Fruit fly (Drosophila melanogaster) whole organism, embryonic: Measurements from ENCODE around the gene CG5969.

Source experiments
- Adf1 ChIP-seq: fragments of 200-800 bp; sonication (Bioruptor generic); IDR thresholded peaks from 2 replicates; pipeline ENCODE4 v1.3.6; 2022; ENCODE audit warnings: missing biosample characterization, missing genetic modification characterization
- Aef1 ChIP-seq: fragments of 200-800 bp; sonication (Bioruptor generic); IDR thresholded peaks from 3 replicates; pipeline ENCODE4 v1.3.6; 2022; ENCODE audit warnings: missing biosample characterization, missing genetic modification characterization
- Atf-2 ChIP-seq: fragments of 200-800 bp; sonication (Bioruptor generic); optimal IDR thresholded peaks from 2 replicates; lab custom pipeline; 2016; ENCODE audit warnings: missing biosample characterization, missing genetic modification characterization
- B-H2 ChIP-seq: fragments of 200-800 bp; sonication (Bioruptor generic); optimal IDR thresholded peaks from 2 replicates; lab custom pipeline; 2018; ENCODE audit warnings: missing biosample characterization, mild to moderate bottlenecking, missing genetic modification characterization
- C15 ChIP-seq: fragments of 200-800 bp; sonication (Bioruptor generic); IDR thresholded peaks from 3 replicates; pipeline ENCODE4 v1.3.6; 2022; ENCODE audit warnings: missing biosample characterization, missing genetic modification characterization
- CG10543 ChIP-seq: fragments of 200-800 bp; sonication (Bioruptor generic); optimal IDR thresholded peaks from 3 replicates; lab custom pipeline; 2017; ENCODE audit warnings: missing biosample characterization, mild to moderate bottlenecking, missing genetic modification characterization, moderate library complexity
- CG11093 ChIP-seq: fragments of 200-800 bp; sonication (Bioruptor generic); IDR thresholded peaks from 3 replicates; pipeline ENCODE4 v1.3.6; 2022; ENCODE audit warnings: missing biosample characterization, missing genetic modification characterization
- CG12299 ChIP-seq: fragments of 200-800 bp; sonication (Bioruptor generic); optimal IDR thresholded peaks from 2 replicates; lab custom pipeline; 2018; ENCODE audit warnings: missing biosample characterization, mild to moderate bottlenecking, missing genetic modification characterization
- CG12659 ChIP-seq: fragments of 200-800 bp; sonication (Bioruptor generic); optimal IDR thresholded peaks from 3 replicates; lab custom pipeline; 2017; ENCODE audit warnings: mild to moderate bottlenecking, missing biosample characterization, missing genetic modification reagents, missing genetic modification characterization
- CG13775 ChIP-seq: fragments of 200-800 bp; sonication (Bioruptor generic); optimal IDR thresholded peaks from 3 replicates; lab custom pipeline; 2017; ENCODE audit warnings: missing biosample characterization, mild to moderate bottlenecking, missing genetic modification characterization
- CG15514 ChIP-seq: fragments of 200-800 bp; sonication (Bioruptor generic); optimal IDR thresholded peaks from 3 replicates; lab custom pipeline; 2017; ENCODE audit warnings: missing biosample characterization, missing genetic modification characterization, mild to moderate bottlenecking, moderate library complexity, missing genetic modification reagents
- CG17568 ChIP-seq: fragments of 200-800 bp; sonication (Bioruptor generic); optimal IDR thresholded peaks from 2 replicates; lab custom pipeline; 2018; ENCODE audit warnings: missing biosample characterization, mild to moderate bottlenecking, missing genetic modification characterization, moderate library complexity
- CG17829 ChIP-seq: fragments of 200-800 bp; optimal IDR thresholded peaks from 2 replicates; lab custom pipeline; 2019; ENCODE audit warnings: missing biosample characterization, mild to moderate bottlenecking, missing genetic modification characterization, moderate library complexity
- CG2120 ChIP-seq: fragments of 200-800 bp; sonication (Bioruptor generic); optimal IDR thresholded peaks from 3 replicates; lab custom pipeline; 2016; ENCODE audit warnings: missing biosample characterization, missing genetic modification characterization
- CG2889 ChIP-seq: fragments of 200-800 bp; sonication (Bioruptor generic); IDR thresholded peaks from 3 replicates; pipeline ENCODE4 v1.3.6; 2022; ENCODE audit warnings: missing biosample characterization, missing genetic modification characterization
- CG3407 ChIP-seq: fragments of 200-800 bp; sonication (Bioruptor generic); optimal IDR thresholded peaks from 2 replicates; lab custom pipeline; 2018; ENCODE audit warnings: missing biosample characterization, mild to moderate bottlenecking, missing genetic modification characterization
- CG42726 ChIP-seq: fragments of 200-800 bp; sonication (Bioruptor generic); IDR thresholded peaks from 2 replicates; pipeline ENCODE4 v1.3.6; 2022; ENCODE audit warnings: missing biosample characterization, missing genetic modification characterization; ENCODE audit not compliant: partially characterized antibody
- CG5245 ChIP-seq: fragments of 200-800 bp; sonication (Bioruptor generic); optimal IDR thresholded peaks from 3 replicates; lab custom pipeline; 2016; ENCODE audit warnings: missing biosample characterization, missing genetic modification characterization
- CG6175 ChIP-seq: fragments of 200-800 bp; sonication (Bioruptor generic); IDR thresholded peaks from 3 replicates; pipeline ENCODE4 v1.3.6; 2022; ENCODE audit warnings: missing biosample characterization, missing genetic modification characterization
- CG7786 ChIP-seq: fragments of 200-800 bp; sonication (Bioruptor generic); optimal IDR thresholded peaks from 2 replicates; lab custom pipeline; 2016; ENCODE audit warnings: missing biosample characterization, missing genetic modification characterization
- CG8359 ChIP-seq: fragments of 200-800 bp; sonication (Bioruptor generic); optimal IDR thresholded peaks from 2 replicates; lab custom pipeline; 2017; ENCODE audit warnings: missing biosample characterization, mild to moderate bottlenecking, missing genetic modification characterization, borderline replicate concordance
- CG8388 ChIP-seq: fragments of 200-800 bp; sonication (Bioruptor generic); optimal IDR thresholded peaks from 2 replicates; lab custom pipeline; 2019; ENCODE audit warnings: missing biosample characterization, mild to moderate bottlenecking, missing genetic modification characterization, moderate library complexity
- CoRest ChIP-seq: fragments of 200-800 bp; sonication (Bioruptor generic); optimal IDR thresholded peaks from 3 replicates; lab custom pipeline; 2018; ENCODE audit warnings: missing biosample characterization, mild to moderate bottlenecking, missing genetic modification characterization, moderate library complexity
- Doc2 ChIP-seq: fragments of 200-800 bp; sonication (Bioruptor generic); IDR thresholded peaks from 2 replicates; pipeline ENCODE4 v1.3.6; 2022; ENCODE audit warnings: missing biosample characterization, missing genetic modification characterization
- Ets65A ChIP-seq: fragments of 200-800 bp; sonication (Bioruptor generic); peaks from one replicate; lab custom pipeline; 2016; ENCODE audit warnings: missing biosample characterization, missing genetic modification characterization
- HLH54F ChIP-seq: fragments of 200-800 bp; sonication (Bioruptor generic); optimal IDR thresholded peaks from 3 replicates; lab custom pipeline; 2016; ENCODE audit warnings: missing biosample characterization, missing genetic modification characterization
- Hr3 ChIP-seq: fragments of 200-800 bp; sonication (Bioruptor generic); optimal IDR thresholded peaks from 3 replicates; lab custom pipeline; 2016; ENCODE audit warnings: missing biosample characterization, missing genetic modification characterization
- Hr39 ChIP-seq: fragments of >200 bp; optimal IDR thresholded peaks from 2 replicates; lab custom pipeline; 2017
- Med ChIP-seq: fragments of 200-800 bp; sonication (Bioruptor generic); peaks from one replicate; lab custom pipeline; 2016; ENCODE audit warnings: missing biosample characterization, missing genetic modification characterization, mild to moderate bottlenecking, inconsistent platforms, moderate library complexity
- NfI ChIP-seq: fragments of 200-800 bp; sonication (Bioruptor generic); optimal IDR thresholded peaks from 3 replicates; lab custom pipeline; 2018; ENCODE audit warnings: missing biosample characterization, mild to moderate bottlenecking, missing genetic modification characterization, moderate library complexity
- Taf1 ChIP-seq: fragments of 200-800 bp; sonication (Bioruptor generic); IDR thresholded peaks from 2 replicates; pipeline ENCODE4 v1.3.6; 2022; ENCODE audit warnings: missing biosample characterization, missing genetic modification characterization
- Usf ChIP-seq: fragments of 200-800 bp; sonication (Bioruptor generic); optimal IDR thresholded peaks from 2 replicates; lab custom pipeline; 2017; ENCODE audit warnings: missing genotype, missing biosample characterization, missing genetic modification characterization
- ab ChIP-seq: fragments of 200-800 bp; sonication (Bioruptor generic); optimal IDR thresholded peaks from 2 replicates; lab custom pipeline; 2016; ENCODE audit warnings: missing biosample characterization, missing genetic modification characterization
- ap ChIP-seq: fragments of 200-800 bp; sonication (Bioruptor generic); IDR thresholded peaks from 2 replicates; pipeline ENCODE4 v1.3.6; 2022; ENCODE audit warnings: missing biosample characterization, missing genetic modification characterization
- bowl ChIP-seq: fragments of 200-800 bp; sonication (Bioruptor generic); IDR thresholded peaks from 2 replicates; pipeline ENCODE4 v1.3.6; 2022; ENCODE audit warnings: missing biosample characterization, missing genetic modification characterization
- ci ChIP-seq: fragments of 200-800 bp; sonication (Bioruptor generic); IDR thresholded peaks from 3 replicates; pipeline ENCODE4 v1.3.6; 2022; ENCODE audit warnings: missing biosample characterization, missing genetic modification characterization
- emc ChIP-seq: fragments of 200-800 bp; sonication (Bioruptor generic); optimal IDR thresholded peaks from 2 replicates; lab custom pipeline; 2016; ENCODE audit warnings: missing biosample characterization, missing genetic modification characterization
- fd96Cb ChIP-seq: fragments of 200-800 bp; sonication (Bioruptor generic); optimal IDR thresholded peaks from 2 replicates; lab custom pipeline; 2018; ENCODE audit warnings: missing biosample characterization, mild to moderate bottlenecking, missing genetic modification characterization, moderate library complexity
- gcm2 ChIP-seq: fragments of 200-800 bp; sonication (Bioruptor generic); optimal IDR thresholded peaks from 2 replicates; lab custom pipeline; 2016; ENCODE audit warnings: missing biosample characterization, missing genetic modification characterization
- gro ChIP-seq: fragments of 200-800 bp; sonication (Bioruptor generic); optimal IDR thresholded peaks from 2 replicates; lab custom pipeline; 2016; ENCODE audit warnings: missing biosample characterization, missing genetic modification characterization
- gsb-n ChIP-seq: fragments of 200-800 bp; sonication (Bioruptor generic); optimal IDR thresholded peaks from 3 replicates; lab custom pipeline; 2018; ENCODE audit warnings: missing biosample characterization, mild to moderate bottlenecking, missing genetic modification characterization
- inv ChIP-seq: fragments of 200-800 bp; sonication (Bioruptor generic); IDR thresholded peaks from 2 replicates; pipeline ENCODE4 v1.3.6; 2022; ENCODE audit warnings: missing biosample characterization, missing genetic modification characterization; ENCODE audit not compliant: partially characterized antibody
- klu ChIP-seq: fragments of 200-800 bp; sonication (Bioruptor generic); IDR thresholded peaks from 2 replicates; pipeline ENCODE4 v1.3.6; 2022; ENCODE audit warnings: missing biosample characterization, missing genetic modification characterization
- pb ChIP-seq: fragments of 200-800 bp; sonication (Bioruptor generic); optimal IDR thresholded peaks from 3 replicates; lab custom pipeline; 2016; ENCODE audit warnings: missing biosample characterization, missing genetic modification characterization
- psq ChIP-seq: fragments of 200-800 bp; sonication (Bioruptor generic); optimal IDR thresholded peaks from 2 replicates; lab custom pipeline; 2017; ENCODE audit warnings: missing biosample characterization, missing genetic modification characterization
- ro ChIP-seq: fragments of 200-800 bp; sonication (Bioruptor generic); IDR thresholded peaks from 2 replicates; pipeline ENCODE4 v1.3.6; 2022; ENCODE audit warnings: missing biosample characterization, missing genetic modification characterization
- scrt ChIP-seq: fragments of 200-800 bp; sonication (Bioruptor generic); optimal IDR thresholded peaks from 2 replicates; lab custom pipeline; 2018; ENCODE audit warnings: missing biosample characterization, mild to moderate bottlenecking, missing genetic modification characterization, moderate library complexity
- sens ChIP-seq: fragments of 200-800 bp; sonication (Bioruptor generic); peaks from one replicate; lab custom pipeline; 2016; ENCODE audit warnings: missing biosample characterization, missing genetic modification characterization
- sisA ChIP-seq: fragments of 200-800 bp; sonication (Bioruptor generic); IDR thresholded peaks from 2 replicates; pipeline ENCODE4 v1.3.6; 2022; ENCODE audit warnings: missing biosample characterization, missing genetic modification characterization
- stwl ChIP-seq: fragments of 200-800 bp; sonication (Bioruptor generic); optimal IDR thresholded peaks from 3 replicates; lab custom pipeline; 2018; ENCODE audit warnings: missing biosample characterization, mild to moderate bottlenecking, missing genetic modification characterization, moderate library complexity
- tll ChIP-seq, 2 experiments: fragments of 200-800 bp in 1 of 2; fragments of >200 bp in 1 of 2; sonication (Bioruptor generic) in 1 of 2; optimal IDR thresholded peaks; 2 replicates each; lab custom pipeline; 2017 to 2019; ENCODE audit warnings: missing biosample characterization in 2 of 2, missing genetic modification characterization in 2 of 2, mild to moderate bottlenecking in 1 of 2, moderate library complexity in 1 of 2

CG5969 gene

DNA sequence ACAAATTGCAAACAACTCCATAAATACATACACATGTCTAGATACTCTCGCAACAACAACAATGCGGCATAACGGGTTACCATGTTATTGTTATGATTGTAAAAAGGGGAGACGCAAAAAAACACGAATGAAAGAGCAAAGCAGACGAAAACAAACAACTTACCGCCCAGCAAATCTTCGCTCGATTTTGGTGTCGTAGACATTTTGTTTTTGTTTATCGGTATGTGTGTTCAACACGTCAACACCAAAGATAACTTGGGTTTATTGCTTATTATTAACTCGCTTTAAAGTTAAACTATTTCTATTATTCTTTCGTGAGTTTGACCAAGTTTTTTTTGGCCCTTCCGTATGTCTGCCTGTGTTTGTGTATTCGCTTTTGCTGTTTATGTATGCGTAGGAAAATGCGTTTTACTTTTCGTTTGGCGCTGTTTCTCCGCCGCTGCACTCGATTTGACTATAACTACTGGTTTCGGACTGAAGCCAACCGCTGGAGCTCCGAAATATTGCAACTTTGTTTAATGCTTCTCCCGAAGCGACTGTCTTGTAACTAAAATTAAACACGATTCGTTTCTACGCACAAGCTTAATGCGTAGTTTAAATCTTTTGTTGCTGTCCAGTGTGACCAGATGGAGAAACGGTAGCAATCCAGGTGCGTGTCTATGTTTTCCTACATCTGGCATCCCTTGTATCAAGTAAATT is 45.4 kb downstream of the CG5969 start, which contains the start of gene BNIP3 (continued):
- TF ChIP-seq bowl (no peak; the same call in 1 of the 2 replicates), ap (GFP tag; lab: Robert Waterston, UW) (no peak), fd96Cb (tag; lab: Kevin White, UChicago) (no peak), C15 (no peak), CG3407 (GFP tag; lab: Kevin White, UChicago) (no peak), pb (GFP tag; lab: Kevin White, UChicago) (no peak), CG2120 (GFP tag; lab: Kevin White, UChicago) (no peak), CG17568 (no peak), CG42726 (no peak), CG8359 (GFP tag; lab: Kevin White, UChicago) (no peak), klu (GFP tag; lab: Robert Waterston, UW) (no peak), CG2889 (no peak), NfI (GFP tag; lab: Kevin White, UChicago) (no peak), CG12299 (tag; lab: Kevin White, UChicago) (peak; percentile 8), tll (GFP tag; optimal IDR thresholded peaks at IDR 0.05; lab: Kevin White, UChicago) (no peak), Hr39 (lab: Kevin White, UChicago) (no peak), CG8388 (GFP tag; lab: Kevin White, UChicago) (no peak), gcm2 (GFP tag; lab: Kevin White, UChicago) (no peak), HLH54F (no peak), scrt (GFP tag; lab: Kevin White, UChicago) (no peak), CG5245 (GFP tag; lab: Kevin White, UChicago) (no peak), Aef1 (GFP tag; lab: Robert Waterston, UW) (peak; percentile 23; the same call in 1 of the 3 replicates), CG7786 (GFP tag; lab: Kevin White, UChicago) (no peak), CG11093 (GFP tag; lab: Robert Waterston, UW) (no peak), Hr3 (GFP tag; lab: Kevin White, UChicago) (no peak), emc (GFP tag; lab: Kevin White, UChicago) (no peak), Taf1 (GFP tag; lab: Robert Waterston, UW) (no peak), Adf1 (no peak), Doc2 (GFP tag; lab: Robert Waterston, UW) (no peak), Atf-2 (no peak), B-H2 (no peak), Usf (GFP tag; lab: Kevin White, UChicago) (no peak), CoRest (peak; percentile 27), sens (peak; percentile 46), CG6175 (GFP tag; lab: Robert Waterston, UW) (no peak), CG12659 (GFP tag; lab: Kevin White, UChicago) (peak; percentile 53), ro (no peak), inv (GFP tag; lab: Robert Waterston, UW) (no peak), stwl (tag; lab: Kevin White, UChicago) (peak; percentile 55), Ets65A (GFP tag; lab: Kevin White, UChicago) (no peak), CG15514 (GFP tag; lab: Kevin White, UChicago) (peak; percentile 30), Med (GFP tag; lab: Kevin White, UChicago) (peak; percentile 51), ci (GFP tag; lab: Robert Waterston, UW) (no peak), ab (GFP tag; lab: Kevin White, UChicago) (no peak), CG10543 (GFP tag; lab: Kevin White, UChicago) (peak; percentile 68), psq (GFP tag; lab: Kevin White, UChicago) (peak; percentile 58), sisA (GFP tag; lab: Robert Waterston, UW) (no peak), CG13775 (GFP tag; lab: Kevin White, UChicago) (no peak), gro (GFP tag; lab: Kevin White, UChicago) (no peak), CG17829 (tag; lab: Kevin White, UChicago) (peak; percentile 18), gsb-n (tag; lab: Kevin White, UChicago) (no peak)
